Worm (Caenorhabditis elegans): ENCODE data around the gene srlf-24.

ce11 chrIV:11148788-11149366 is 43.3 kb upstream of the srlf-24 start:
- TF ChIP-seq mdl-1 (tag; optimal IDR thresholded peaks at IDR 0.05) (no peak), blmp-1 (tag; optimal IDR thresholded peaks at IDR 0.05; ENCODE audit: insufficient read depth) (no peak), lin-13 (GFP tag; optimal IDR thresholded peaks at IDR 0.05) (no peak), ama-1 (optimal IDR thresholded peaks at IDR 0.05) (no peak), lin-11 (tag; optimal IDR thresholded peaks at IDR 0.05) (no peak), elt-1 (tag; optimal IDR thresholded peaks at IDR 0.05) (no peak), mab-5 (tag; optimal IDR thresholded peaks at IDR 0.05) (no peak), nhr-10 (tag; optimal IDR thresholded peaks at IDR 0.05) (no peak), ztf-1 (GFP tag; conservative IDR thresholded peaks at IDR 0.05) (no peak), unc-55 (GFP tag; optimal IDR thresholded peaks at IDR 0.05) (no peak), nhr-12 (tag; optimal IDR thresholded peaks at IDR 0.05) (no peak)

Data from whole organism, L2 larva.